Fruit fly (Drosophila melanogaster) S2 (cell line): Measurements from ENCODE around the gene CG11929.

Experiments used
- CG8478 ChIP-seq: fragments of >200 bp; optimal IDR thresholded peaks from 2 replicates; lab custom pipeline; 2018
- CTCF ChIP-seq, 2 experiments: fragments of >200 bp; optimal IDR thresholded peaks; 2 replicates each; lab custom pipeline; 2018

The CG11929 gene

DNA sequence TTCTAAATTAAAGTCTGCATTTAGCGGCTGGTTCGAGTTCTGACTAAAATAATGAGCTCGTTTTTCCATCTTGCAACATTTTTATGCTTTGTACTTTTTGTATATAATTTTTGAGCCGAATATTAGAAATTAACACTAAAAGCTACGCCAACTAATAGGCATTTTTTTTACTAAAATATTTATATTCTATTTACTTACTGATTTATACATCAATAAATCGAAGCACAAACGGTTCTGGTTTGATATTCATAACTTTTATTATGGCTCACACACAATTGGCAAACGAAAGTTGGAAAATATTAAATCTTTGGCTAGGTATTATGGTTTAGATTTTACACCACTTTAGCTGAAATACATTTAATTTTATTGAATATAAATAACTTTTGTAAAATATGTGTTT lies 51.9 kb downstream of the CG11929 start, which contains the start of gene CG15631:
Gene CG15631 (minus strand): TSS at position 101 of the 400 bp plus-strand sequence.
- TF ChIP-seq CG8478 (no peak), CTCF (optimal IDR thresholded peaks at IDR 0.05; lab: Kevin White, UChicago) (no peak)
